Worm (Caenorhabditis elegans): ENCODE data around the gene F32D8.15.

Gene F32D8.15

ce11 chrV:10921747-10922146, 17.9 kb downstream of the F32D8.15 start, which contains the start of gene nas-31:
nas-31 (minus strand) TSS chrV:10921847.
- TF ChIP-seq ceh-24 (tag; optimal IDR thresholded peaks at IDR 0.05) (no peak), ceh-18 (tag; optimal IDR thresholded peaks at IDR 0.05) (no peak), elt-2 (tag; optimal IDR thresholded peaks at IDR 0.05) (no peak), unc-55 (GFP tag; optimal IDR thresholded peaks at IDR 0.05) (no peak), mec-3 (tag; optimal IDR thresholded peaks at IDR 0.05; ENCODE audit: borderline replicate concordance) (no peak), elt-4 (tag; optimal IDR thresholded peaks at IDR 0.05) (no peak), zip-5 (tag; optimal IDR thresholded peaks at IDR 0.05) (no peak), hlh-13 (GFP tag; optimal IDR thresholded peaks at IDR 0.05) (no peak), pag-3 (tag; optimal IDR thresholded peaks at IDR 0.05; ENCODE audit: borderline replicate concordance) (no peak), nhr-232 (tag; optimal IDR thresholded peaks at IDR 0.05) (no peak), lim-6 (tag; optimal IDR thresholded peaks at IDR 0.05) (no peak), ceh-6 (GFP tag; optimal IDR thresholded peaks at IDR 0.05) (no peak), hlh-8 (tag; optimal IDR thresholded peaks at IDR 0.05) (no peak), fax-1 (tag; optimal IDR thresholded peaks at IDR 0.05) (no peak), F13H6.1 (tag; optimal IDR thresholded peaks at IDR 0.05) (no peak), pat-9 (tag; optimal IDR thresholded peaks at IDR 0.05) (no peak)

- TF ChIP-seq madf-2 (tag; optimal IDR thresholded peaks at IDR 0.05), result no peak
- no peak for TF ChIP-seq sox-2 (GFP tag; IDR thresholded peaks at IDR 0.05)
- TF ChIP-seq hlh-6 (tag; optimal IDR thresholded peaks at IDR 0.05), result no peak
- no peak for TF ChIP-seq ahr-1 (tag; optimal IDR thresholded peaks at IDR 0.05)
- no peak for TF ChIP-seq pha-4 (tag; optimal IDR thresholded peaks at IDR 0.05)
- no peak for TF ChIP-seq syd-9 (tag; optimal IDR thresholded peaks at IDR 0.05)
- no peak for TF ChIP-seq ceh-30 (tag; optimal IDR thresholded peaks at IDR 0.05)
- no peak for TF ChIP-seq unc-3 (GFP tag; conservative IDR thresholded peaks at IDR 0.05)
- no peak for TF ChIP-seq unc-3 (tag; optimal IDR thresholded peaks at IDR 0.05)
- TF ChIP-seq pros-1 (tag; optimal IDR thresholded peaks at IDR 0.05), result no peak
- TF ChIP-seq hlh-15 (tag; optimal IDR thresholded peaks at IDR 0.05), result no peak
- no peak for TF ChIP-seq ama-1 (optimal IDR thresholded peaks at IDR 0.05)
Observed at ce11 chrV:10923229-10923628, 19.4 kb downstream of the F32D8.15 start, which contains the start of gene F58B4.7. F58B4.7 (minus strand) TSS chrV:10923329.

ce11 chrV:10924731-10925130, 20.9 kb downstream of the F32D8.15 start, which contains the start of gene F58B4.6:
F58B4.6 (plus strand) TSS chrV:10925031.
- TF ChIP-seq ceh-45 (GFP tag; IDR thresholded peaks at IDR 0.05) (no peak), zip-5 (tag; optimal IDR thresholded peaks at IDR 0.05) (no peak), ref-2 (tag; optimal IDR thresholded peaks at IDR 0.05) (no peak), unc-55 (GFP tag; optimal IDR thresholded peaks at IDR 0.05) (no peak), pag-3 (tag; optimal IDR thresholded peaks at IDR 0.05; ENCODE audit: borderline replicate concordance) (no peak), tbx-7 (tag; optimal IDR thresholded peaks at IDR 0.05) (no peak), dve-1 (tag; optimal IDR thresholded peaks at IDR 0.05) (no peak), hlh-6 (tag; optimal IDR thresholded peaks at IDR 0.05) (no peak), hlh-8 (tag; optimal IDR thresholded peaks at IDR 0.05) (no peak), sox-4 (tag; optimal IDR thresholded peaks at IDR 0.05) (no peak), ceh-30 (tag; optimal IDR thresholded peaks at IDR 0.05) (no peak), pax-1 (tag; optimal IDR thresholded peaks at IDR 0.05) (no peak), C38D4.7 (GFP tag; optimal IDR thresholded peaks at IDR 0.05) (no peak), elt-2 (tag; optimal IDR thresholded peaks at IDR 0.05) (no peak)

ce11 chrV:10925658-10926057, 21.8 kb downstream of the F32D8.15 start:
- TF ChIP-seq hlh-30 (tag; optimal IDR thresholded peaks at IDR 0.05; ENCODE audit: insufficient read depth), result no peak
- no peak for TF ChIP-seq fkh-6 (tag; optimal IDR thresholded peaks at IDR 0.05)
- no peak for TF ChIP-seq hlh-6 (tag; optimal IDR thresholded peaks at IDR 0.05)
- TF ChIP-seq pag-3 (tag; optimal IDR thresholded peaks at IDR 0.05; ENCODE audit: borderline replicate concordance), result no peak
- no peak for TF ChIP-seq dmd-4 (tag; optimal IDR thresholded peaks at IDR 0.05; ENCODE audit: borderline replicate concordance)
- TF ChIP-seq T23F11.4 (GFP tag; optimal IDR thresholded peaks at IDR 0.05), result no peak
- TF ChIP-seq ttx-3 (tag; optimal IDR thresholded peaks at IDR 0.05), result no peak
- no peak for TF ChIP-seq fkh-10 (GFP tag; optimal IDR thresholded peaks at IDR 0.05)
- no peak for TF ChIP-seq ceh-34 (tag; optimal IDR thresholded peaks at IDR 0.05)
- no peak for TF ChIP-seq unc-42 (tag; optimal IDR thresholded peaks at IDR 0.05)
- no peak for TF ChIP-seq ceh-22 (tag; optimal IDR thresholded peaks at IDR 0.05)
- TF ChIP-seq ztf-16 (tag; optimal IDR thresholded peaks at IDR 0.05), result no peak
- TF ChIP-seq ceh-6 (GFP tag; optimal IDR thresholded peaks at IDR 0.05), result no peak
- TF ChIP-seq lim-6 (tag; optimal IDR thresholded peaks at IDR 0.05), result no peak
- TF ChIP-seq ceh-31 (tag; optimal IDR thresholded peaks at IDR 0.05), result no peak

Data from whole organism, late embryonic.